Fruit fly (Drosophila melanogaster): ENCODE results near the gene Diedel2.

Diedel2 gene

dm6 chr3R:29588004-29588403 lies 20.3 kb upstream of the Diedel2 start, which contains the start of gene CG7567:
Gene CG7567 (minus strand): TSS chr3R:29588104.
- no peak for TF ChIP-seq EcR (GFP tag; optimal IDR thresholded peaks at IDR 0.05)
- no peak for TF ChIP-seq CG34367 (tag; optimal IDR thresholded peaks at IDR 0.05)
- no peak for TF ChIP-seq Pif1B (GFP tag; optimal IDR thresholded peaks at IDR 0.05)
- no peak for TF ChIP-seq Snoo (tag; optimal IDR thresholded peaks at IDR 0.05)
- no peak for TF ChIP-seq CG10348 (GFP tag; IDR thresholded peaks at IDR 0.05)
- TF ChIP-seq Ets98B (GFP tag; IDR thresholded peaks at IDR 0.05), result no peak
- no peak for TF ChIP-seq CG8301 (tag; optimal IDR thresholded peaks at IDR 0.05)
- no peak for TF ChIP-seq CG4496 (GFP tag; IDR thresholded peaks at IDR 0.05)
- TF ChIP-seq CG17806 (tag; optimal IDR thresholded peaks at IDR 0.05), result no peak
- no peak for TF ChIP-seq CG13204 (GFP tag; optimal IDR thresholded peaks at IDR 0.05)

dm6 chr3R:29589662-29590061 lies 18.6 kb upstream of the Diedel2 start, which contains the start of gene CG11470:
Gene CG11470 (minus strand): TSS chr3R:29589762.
- TF ChIP-seq CG8301 (tag; optimal IDR thresholded peaks at IDR 0.05) (no peak), EcR (GFP tag; optimal IDR thresholded peaks at IDR 0.05) (no peak), CG15710 (tag; optimal IDR thresholded peaks at IDR 0.05) (no peak), D1 (tag; optimal IDR thresholded peaks at IDR 0.05) (no peak), CG34367 (tag; optimal IDR thresholded peaks at IDR 0.05) (no peak), CG4496 (GFP tag; IDR thresholded peaks at IDR 0.05) (no peak), CG10348 (GFP tag; IDR thresholded peaks at IDR 0.05) (no peak), CG17806 (tag; optimal IDR thresholded peaks at IDR 0.05) (no peak), CG13204 (GFP tag; optimal IDR thresholded peaks at IDR 0.05) (no peak), Ets98B (GFP tag; IDR thresholded peaks at IDR 0.05) (no peak), CG12605 (GFP tag; IDR thresholded peaks at IDR 0.05) (no peak), CG32121 (GFP tag; IDR thresholded peaks at IDR 0.05) (no peak), Pif1B (GFP tag; optimal IDR thresholded peaks at IDR 0.05) (no peak), CG14655 (GFP tag; optimal IDR thresholded peaks at IDR 0.05) (no peak)

- no peak for TF ChIP-seq Pif1B (GFP tag; optimal IDR thresholded peaks at IDR 0.05)
- TF ChIP-seq CG10348 (GFP tag; IDR thresholded peaks at IDR 0.05), result no peak
- TF ChIP-seq CG8301 (tag; optimal IDR thresholded peaks at IDR 0.05), result no peak
- no peak for TF ChIP-seq Ets98B (GFP tag; IDR thresholded peaks at IDR 0.05)
- no peak for TF ChIP-seq CG4496 (GFP tag; IDR thresholded peaks at IDR 0.05)
- no peak for TF ChIP-seq CG32121 (GFP tag; IDR thresholded peaks at IDR 0.05)
These were observed 17.5 kb upstream of the Diedel2 start, which contains the start of gene CG31041 for dm6 chr3R:29590806-29591205. Gene CG31041 (minus strand): TSS chr3R:29590906.

- TF ChIP-seq CG8301 (tag; optimal IDR thresholded peaks at IDR 0.05) (peak; percentile 26), CG13204 (GFP tag; optimal IDR thresholded peaks at IDR 0.05) (no peak), CG14655 (GFP tag; optimal IDR thresholded peaks at IDR 0.05) (no peak), EcR (GFP tag; optimal IDR thresholded peaks at IDR 0.05) (peak; percentile 18), CG8159 (tag; optimal IDR thresholded peaks at IDR 0.05) (peak; percentile 43), CG10348 (GFP tag; IDR thresholded peaks at IDR 0.05) (no peak), Pif1B (GFP tag; optimal IDR thresholded peaks at IDR 0.05) (peak; percentile 29), D1 (tag; optimal IDR thresholded peaks at IDR 0.05) (no peak), gl (tag; optimal IDR thresholded peaks at IDR 0.05) (no peak), fd96Ca (GFP tag; IDR thresholded peaks at IDR 0.05) (no peak), CG9948 (tag; optimal IDR thresholded peaks at IDR 0.05) (peak; percentile 43), CG34367 (tag; optimal IDR thresholded peaks at IDR 0.05) (no peak), CG17806 (tag; optimal IDR thresholded peaks at IDR 0.05) (peak; percentile 44), CG12605 (GFP tag; IDR thresholded peaks at IDR 0.05) (peak; percentile 25; the same call in 1 of the 2 replicates), CG4496 (GFP tag; IDR thresholded peaks at IDR 0.05) (peak; percentile 45; the same call in 2 of the 3 replicates), Pif1A (GFP tag; optimal IDR thresholded peaks at IDR 0.05) (peak; percentile 47)
These were observed 16.7 kb upstream of the Diedel2 start, which contains the start of gene alph for dm6 chr3R:29591481-29592138. Gene alph (plus strand): TSS chr3R:29591831.

dm6 chr3R:29592139-29592814 lies 16.0 kb upstream of the Diedel2 start:
- no peak for TF ChIP-seq CG14655 (GFP tag; optimal IDR thresholded peaks at IDR 0.05)
- 0 out of 2 replicates have a peak, but pooled peaks have one; percentile 6 for TF ChIP-seq rn (GFP tag; IDR thresholded peaks at IDR 0.05)
- no peak for TF ChIP-seq CG9948 (tag; optimal IDR thresholded peaks at IDR 0.05)
- TF ChIP-seq CG15710 (tag; optimal IDR thresholded peaks at IDR 0.05), result no peak
- no peak for TF ChIP-seq D1 (tag; optimal IDR thresholded peaks at IDR 0.05)
- no peak for TF ChIP-seq CG8159 (tag; optimal IDR thresholded peaks at IDR 0.05)
- TF ChIP-seq Ets98B (GFP tag; IDR thresholded peaks at IDR 0.05), result no peak

- no peak for TF ChIP-seq Snoo (tag; optimal IDR thresholded peaks at IDR 0.05)
- TF ChIP-seq Pif1B (GFP tag; optimal IDR thresholded peaks at IDR 0.05), result no peak
- no peak for TF ChIP-seq CG8159 (tag; optimal IDR thresholded peaks at IDR 0.05)
- no peak for TF ChIP-seq CG10348 (GFP tag; IDR thresholded peaks at IDR 0.05)
- TF ChIP-seq EcR (GFP tag; optimal IDR thresholded peaks at IDR 0.05), result no peak
- no peak for TF ChIP-seq CG32121 (GFP tag; IDR thresholded peaks at IDR 0.05)
These were observed 7.5 kb upstream of the Diedel2 start, which contains the start of gene CG7568 for dm6 chr3R:29600762-29601161. Gene CG7568 (minus strand): TSS chr3R:29600862.

All from whole organism, pupa.